Fruit fly (Drosophila melanogaster) Kc167 (cell line): ENCODE measurements around the gene CG8837.

Experiments used
- psq ChIP-seq: fragments of >200 bp; optimal IDR thresholded peaks from 2 replicates; lab custom pipeline; 2017; ENCODE audit warnings: missing external identifiers
- ttk ChIP-seq: sonication (Bioruptor generic); optimal IDR thresholded peaks from 2 replicates; lab custom pipeline; 2017; ENCODE audit warnings: missing external identifiers

- TF ChIP-seq ttk (lab: Kevin White, UChicago) (no peak), psq (lab: Kevin White, UChicago) (no peak)
Measured at dm6 chr2L:3293718-3294340, 26.2 kb upstream of the CG8837 start.
